Worm (Caenorhabditis elegans) whole organism, L4/young adult: ENCODE data around the gene ZK105.3.

Source experiments
- W03F9.2 ChIP-seq: fragments of 150-350 bp; optimal IDR thresholded peaks from 2 replicates; lab custom pipeline; 2014; ENCODE audit warnings: missing biosample characterization, missing genetic modification characterization
- dao-5 ChIP-seq: sonication (generic microtip); optimal IDR thresholded peaks from 2 replicates; lab custom pipeline; 2016; ENCODE audit warnings: missing genotype, missing genetic modification characterization, moderate library complexity, missing compliant biosample characterization
- him-1 ChIP-seq: sonication (generic microtip); optimal IDR thresholded peaks from 2 replicates; lab custom pipeline; 2016; ENCODE audit warnings: missing genotype, missing genetic modification reagents, missing genetic modification characterization, missing compliant biosample characterization

Gene ZK105.3

ce11 chrV:7730488-7730887, 33.5 kb downstream of the ZK105.3 start:
- TF ChIP-seq dao-5 (tag; lab: Kevin White, UChicago) (no peak), W03F9.2 (tag; lab: Kevin White, UChicago) (no peak), him-1 (no peak)

- TF ChIP-seq dao-5 (tag; lab: Kevin White, UChicago) (no peak), W03F9.2 (tag; lab: Kevin White, UChicago) (no peak), him-1 (no peak)
These were observed 36.4 kb downstream of the ZK105.3 start for ce11 chrV:7733240-7733765.

- no peak for TF ChIP-seq dao-5 (tag; lab: Kevin White, UChicago)
- TF ChIP-seq him-1: peak; percentile 29
These were observed 38.0 kb downstream of the ZK105.3 start, which contains the start of gene clic-1 for ce11 chrV:7734909-7735308. Gene clic-1 (minus strand): TSS chrV:7734911.

- TF ChIP-seq him-1 (no peak), W03F9.2 (tag; lab: Kevin White, UChicago) (no peak), dao-5 (tag; lab: Kevin White, UChicago) (no peak)
These were observed 38.4 kb downstream of the ZK105.3 start, which contains the start of gene srr-10 for ce11 chrV:7735319-7735718. Gene srr-10 (plus strand): TSS chrV:7735619.

ce11 chrV:7737710-7738109, 40.8 kb downstream of the ZK105.3 start, which contains the start of gene srr-9:
Gene srr-9 (plus strand): TSS chrV:7738010.
- TF ChIP-seq dao-5 (tag; lab: Kevin White, UChicago): no peak
- TF ChIP-seq him-1: no peak
- no peak for TF ChIP-seq W03F9.2 (tag; lab: Kevin White, UChicago)

ce11 chrV:7739949-7740348, 43.0 kb downstream of the ZK105.3 start:
- TF ChIP-seq him-1 (no peak), dao-5 (tag; lab: Kevin White, UChicago) (no peak), W03F9.2 (tag; lab: Kevin White, UChicago) (no peak)

ce11 chrV:7741918-7742317, 45.0 kb downstream of the ZK105.3 start:
- no peak for TF ChIP-seq him-1
- TF ChIP-seq W03F9.2 (tag; lab: Kevin White, UChicago): no peak
- no peak for TF ChIP-seq dao-5 (tag; lab: Kevin White, UChicago)

- TF ChIP-seq dao-5 (tag; lab: Kevin White, UChicago) (no peak), him-1 (no peak), W03F9.2 (tag; lab: Kevin White, UChicago) (no peak)
These were observed 45.6 kb downstream of the ZK105.3 start, which contains the start of gene fbxl-5 for ce11 chrV:7742485-7742959. Gene fbxl-5 (plus strand): TSS chrV:7742909.

- no peak for TF ChIP-seq him-1
These were observed 47.1 kb downstream of the ZK105.3 start for ce11 chrV:7744068-7744467.

ce11 chrV:7745386-7745785, 48.4 kb downstream of the ZK105.3 start:
- no peak for TF ChIP-seq W03F9.2 (tag; lab: Kevin White, UChicago)
- no peak for TF ChIP-seq him-1
- no peak for TF ChIP-seq dao-5 (tag; lab: Kevin White, UChicago)

ce11 chrV:7745903-7746302, 49.0 kb downstream of the ZK105.3 start:
- TF ChIP-seq W03F9.2 (tag; lab: Kevin White, UChicago) (no peak), him-1 (no peak), dao-5 (tag; lab: Kevin White, UChicago) (no peak)

ce11 chrV:7747132-7747531, 50.2 kb downstream of the ZK105.3 start:
- TF ChIP-seq him-1 (no peak), dao-5 (tag; lab: Kevin White, UChicago) (no peak), W03F9.2 (tag; lab: Kevin White, UChicago) (no peak)

- TF ChIP-seq dao-5 (tag; lab: Kevin White, UChicago) (no peak), him-1 (no peak), W03F9.2 (tag; lab: Kevin White, UChicago) (no peak)
These were observed 51.2 kb downstream of the ZK105.3 start for ce11 chrV:7747987-7748607.

- TF ChIP-seq W03F9.2 (tag; lab: Kevin White, UChicago) (no peak), dao-5 (tag; lab: Kevin White, UChicago) (no peak), him-1 (no peak)
These were observed 52.8 kb downstream of the ZK105.3 start for ce11 chrV:7749708-7750107.
